Worm (Caenorhabditis elegans) whole organism, late embryonic: Measurements from ENCODE around the gene cox-16.

ENCODE experiments used
- C08G9.2 ChIP-seq: sonication (generic microtip); optimal IDR thresholded peaks from 2 replicates; lab custom pipeline; 2016; ENCODE audit warnings: mild to moderate bottlenecking, missing genetic modification characterization, moderate library complexity, missing compliant biosample characterization
- C38D4.7 ChIP-seq: fragments of 200-800 bp; sonication (Bioruptor generic); optimal IDR thresholded peaks from 2 replicates; lab custom pipeline; 2018; ENCODE audit warnings: mild to moderate bottlenecking, missing genetic modification characterization, moderate library complexity, missing compliant biosample characterization
- K02D7.2 ChIP-seq: sonication (generic microtip); optimal IDR thresholded peaks from 2 replicates; lab custom pipeline; 2017; ENCODE audit warnings: mild to moderate bottlenecking, missing genetic modification characterization, missing compliant biosample characterization
- T23F11.4 ChIP-seq: fragments of 200-800 bp; sonication (Bioruptor generic); optimal IDR thresholded peaks from 2 replicates; lab custom pipeline; 2018; ENCODE audit warnings: mild to moderate bottlenecking, missing genetic modification characterization, missing compliant biosample characterization
- ahr-1 ChIP-seq: sonication (generic microtip); optimal IDR thresholded peaks from 2 replicates; lab custom pipeline; 2016; ENCODE audit warnings: missing genetic modification characterization, missing compliant biosample characterization
- ceh-14 ChIP-seq: sonication (generic microtip); optimal IDR thresholded peaks from 2 replicates; lab custom pipeline; 2016; ENCODE audit warnings: missing genotype, missing genetic modification characterization, missing compliant biosample characterization
- ceh-19 ChIP-seq: fragments of 200-800 bp; sonication (Bioruptor generic); optimal IDR thresholded peaks from 2 replicates; lab custom pipeline; 2018; ENCODE audit warnings: mild to moderate bottlenecking, missing genetic modification characterization, missing compliant biosample characterization
- ceh-2 ChIP-seq: sonication (generic microtip); optimal IDR thresholded peaks from 2 replicates; lab custom pipeline; 2016; ENCODE audit warnings: missing genotype, missing genetic modification characterization, missing compliant biosample characterization
- ceh-22 ChIP-seq: sonication (generic microtip); optimal IDR thresholded peaks from 2 replicates; lab custom pipeline; 2017; ENCODE audit warnings: missing biosample characterization, missing genetic modification characterization
- ceh-24 ChIP-seq: sonication (generic microtip); optimal IDR thresholded peaks from 2 replicates; lab custom pipeline; 2016; ENCODE audit warnings: mild to moderate bottlenecking, missing genetic modification characterization, missing compliant biosample characterization
- ceh-34 ChIP-seq: sonication (generic microtip); optimal IDR thresholded peaks from 2 replicates; lab custom pipeline; 2016; ENCODE audit warnings: mild to moderate bottlenecking, missing genetic modification characterization, missing compliant biosample characterization
- ceh-45 ChIP-seq: fragments of 200-800 bp; sonication (Bioruptor generic); IDR thresholded peaks from 2 replicates; pipeline ENCODE4 v1.3.6; 2022; ENCODE audit warnings: missing genetic modification reagents, missing genetic modification characterization, missing compliant biosample characterization
- ceh-48 ChIP-seq: sonication (generic microtip); optimal IDR thresholded peaks from 2 replicates; lab custom pipeline; 2016; ENCODE audit warnings: missing genetic modification characterization, inconsistent platforms, missing compliant biosample characterization
- ceh-6 ChIP-seq: fragments of 200-800 bp; sonication (Bioruptor generic); optimal IDR thresholded peaks from 2 replicates; lab custom pipeline; 2018; ENCODE audit warnings: mild to moderate bottlenecking, missing genetic modification characterization, missing compliant biosample characterization
- che-1 ChIP-seq: sonication (generic microtip); optimal IDR thresholded peaks from 2 replicates; lab custom pipeline; 2016; ENCODE audit warnings: mild to moderate bottlenecking, missing genetic modification characterization, missing compliant biosample characterization
- dve-1 ChIP-seq: sonication (generic microtip); optimal IDR thresholded peaks from 2 replicates; lab custom pipeline; 2017; ENCODE audit warnings: antibody characterized with exemption, mild to moderate bottlenecking, missing genetic modification characterization, missing compliant biosample characterization
- elt-2 ChIP-seq: sonication (generic microtip); optimal IDR thresholded peaks from 2 replicates; lab custom pipeline; 2016; ENCODE audit warnings: missing genetic modification reagents, missing genetic modification characterization, missing compliant biosample characterization
- elt-4 ChIP-seq: sonication (generic microtip); optimal IDR thresholded peaks from 2 replicates; lab custom pipeline; 2016; ENCODE audit warnings: missing genetic modification characterization, missing compliant biosample characterization
- fkh-10 ChIP-seq: fragments of 150-350 bp; optimal IDR thresholded peaks from 2 replicates; lab custom pipeline; 2014; ENCODE audit warnings: missing biosample characterization, missing genetic modification reagents, missing genetic modification characterization
- gmeb-2 ChIP-seq: sonication (generic microtip); optimal IDR thresholded peaks from 2 replicates; lab custom pipeline; 2016; ENCODE audit warnings: missing genetic modification characterization, inconsistent platforms, missing compliant biosample characterization
- hlh-15 ChIP-seq: sonication (generic microtip); optimal IDR thresholded peaks from 2 replicates; lab custom pipeline; 2016; ENCODE audit warnings: missing genetic modification characterization, missing compliant biosample characterization
- hlh-6 ChIP-seq: sonication (generic microtip); optimal IDR thresholded peaks from 2 replicates; lab custom pipeline; 2016; ENCODE audit warnings: missing genotype, missing genetic modification characterization, missing compliant biosample characterization
- lin-11 ChIP-seq: fragments of 200-800 bp; sonication (Bioruptor generic); optimal IDR thresholded peaks from 2 replicates; lab custom pipeline; 2018; ENCODE audit warnings: mild to moderate bottlenecking, missing genetic modification characterization, missing compliant biosample characterization
- mec-3 ChIP-seq: sonication (generic microtip); optimal IDR thresholded peaks from 2 replicates; lab custom pipeline; 2016; ENCODE audit warnings: borderline replicate concordance, missing genetic modification characterization, missing compliant biosample characterization
- nhr-11 ChIP-seq: fragments of 150-350 bp; optimal IDR thresholded peaks from 2 replicates; lab custom pipeline; 2014; ENCODE audit warnings: missing biosample characterization, missing genetic modification characterization
- nhr-232 ChIP-seq: sonication (generic microtip); optimal IDR thresholded peaks from 2 replicates; lab custom pipeline; 2016; ENCODE audit warnings: missing genetic modification characterization, missing compliant biosample characterization
- npax-4 ChIP-seq: sonication (generic microtip); optimal IDR thresholded peaks from 2 replicates; lab custom pipeline; 2016; ENCODE audit warnings: missing genetic modification characterization, missing compliant biosample characterization
- pag-3 ChIP-seq: sonication (generic microtip); optimal IDR thresholded peaks from 2 replicates; lab custom pipeline; 2016; ENCODE audit warnings: missing compliant biosample characterization, missing genetic modification characterization, borderline replicate concordance
- pha-2 ChIP-seq: sonication (generic microtip); optimal IDR thresholded peaks from 2 replicates; lab custom pipeline; 2017; ENCODE audit warnings: mild to moderate bottlenecking, missing genetic modification characterization, missing compliant biosample characterization
- pha-4 ChIP-seq: fragments of 150-350 bp; optimal IDR thresholded peaks from 2 replicates; lab custom pipeline; 2018; ENCODE audit warnings: missing biosample characterization, missing genetic modification reagents, missing genetic modification characterization
- ref-2 ChIP-seq: sonication (generic microtip); optimal IDR thresholded peaks from 2 replicates; lab custom pipeline; 2016; ENCODE audit warnings: missing genetic modification characterization, missing compliant biosample characterization
- rnt-1 ChIP-seq: sonication (generic microtip); optimal IDR thresholded peaks from 2 replicates; lab custom pipeline; 2016; ENCODE audit warnings: missing genetic modification characterization, missing compliant biosample characterization
- sdc-2 ChIP-seq: sonication (generic microtip); optimal IDR thresholded peaks from 2 replicates; lab custom pipeline; 2016; ENCODE audit warnings: missing genotype, missing genetic modification characterization, missing compliant biosample characterization
- syd-9 ChIP-seq: sonication (generic microtip); optimal IDR thresholded peaks from 2 replicates; lab custom pipeline; 2016; ENCODE audit warnings: mild to moderate bottlenecking, missing genetic modification characterization, moderate library complexity, missing compliant biosample characterization
- tbx-2 ChIP-seq: sonication (generic microtip); optimal IDR thresholded peaks from 2 replicates; lab custom pipeline; 2016; ENCODE audit warnings: missing genetic modification characterization, missing compliant biosample characterization
- tbx-7 ChIP-seq: sonication (generic microtip); optimal IDR thresholded peaks from 2 replicates; lab custom pipeline; 2016; ENCODE audit warnings: missing genotype, missing genetic modification characterization, missing compliant biosample characterization
- unc-55 ChIP-seq: sonication (generic microtip); optimal IDR thresholded peaks from 2 replicates; lab custom pipeline; 2017; ENCODE audit warnings: missing biosample characterization, missing genetic modification reagents, missing genetic modification characterization
- zip-5 ChIP-seq: sonication (generic microtip); optimal IDR thresholded peaks from 2 replicates; lab custom pipeline; 2016; ENCODE audit warnings: missing genetic modification characterization, missing compliant biosample characterization
- ztf-16 ChIP-seq: sonication (generic microtip); optimal IDR thresholded peaks from 2 replicates; lab custom pipeline; 2017; ENCODE audit warnings: missing genetic modification characterization, missing compliant biosample characterization

The cox-16 gene

DNA sequence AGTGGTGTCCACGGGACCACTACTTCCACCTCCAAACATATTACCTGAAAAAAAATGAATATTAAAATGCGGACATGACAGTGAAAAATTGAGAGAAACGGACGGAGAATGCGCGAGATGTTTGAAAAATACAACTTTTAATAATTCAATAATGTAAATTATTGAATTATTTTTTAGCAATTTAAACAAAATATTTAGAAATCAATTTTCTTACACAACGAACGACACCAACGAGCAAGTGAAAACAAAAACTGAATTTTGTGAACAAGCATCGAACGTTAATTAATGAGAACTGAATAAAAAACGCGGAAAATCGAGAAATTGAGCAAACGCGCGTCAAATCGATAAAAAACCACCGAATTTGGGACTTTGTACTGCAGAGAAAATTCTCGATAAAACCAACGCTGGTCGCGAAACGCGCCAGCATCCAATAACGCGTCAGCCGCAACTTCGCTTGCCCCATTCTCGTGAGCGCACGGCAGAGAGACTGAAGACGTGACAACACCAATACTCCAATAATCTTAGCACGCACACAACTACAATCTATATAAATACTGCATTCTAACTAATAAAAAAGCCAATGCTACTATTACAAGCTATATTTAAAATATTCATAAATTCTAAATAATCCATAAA lies 31.1 kb downstream of the cox-16 start, which contains the start of the genes dnj-19 and nhr-47 (continued):
- TF ChIP-seq pag-3 (tag; lab: Kevin White, UChicago) (no peak), mec-3 (tag; lab: Kevin White, UChicago) (no peak), elt-2 (tag; lab: Kevin White, UChicago) (peak; percentile 74), lin-11 (tag; lab: Kevin White, UChicago) (no peak), ztf-16 (no peak), sdc-2 (peak; percentile 18), npax-4 (tag; lab: Kevin White, UChicago) (no peak), ceh-45 (peak; percentile 32; the same call in 1 of the 2 replicates), ceh-34 (tag; lab: Kevin White, UChicago) (peak; percentile 83), unc-55 (GFP tag; lab: Kevin White, UChicago) (peak; percentile 61), hlh-6 (peak; percentile 1), rnt-1 (tag; lab: Kevin White, UChicago) (peak; percentile 30), ceh-24 (no peak), nhr-232 (peak; percentile 29), pha-2 (no peak), T23F11.4 (peak; percentile 61), hlh-15 (tag; lab: Kevin White, UChicago) (no peak), ceh-22 (tag; lab: Kevin White, UChicago) (no peak), C08G9.2 (tag; lab: Kevin White, UChicago) (no peak), ceh-14 (tag; lab: Kevin White, UChicago) (peak; percentile 80), ceh-48 (tag; lab: Kevin White, UChicago) (peak; percentile 88), K02D7.2 (tag; lab: Kevin White, UChicago) (no peak), tbx-7 (tag; lab: Kevin White, UChicago) (no peak), pha-4 (tag; lab: Kevin White, UChicago) (no peak), tbx-2 (tag; lab: Kevin White, UChicago) (peak; percentile 64), ref-2 (tag; lab: Kevin White, UChicago) (peak; percentile 48), nhr-11 (tag; lab: Kevin White, UChicago) (no peak), C38D4.7 (GFP tag; lab: Kevin White, UChicago) (peak; percentile 46), gmeb-2 (tag; lab: Kevin White, UChicago) (peak; percentile 50), ceh-19 (peak; percentile 35)

DNA sequence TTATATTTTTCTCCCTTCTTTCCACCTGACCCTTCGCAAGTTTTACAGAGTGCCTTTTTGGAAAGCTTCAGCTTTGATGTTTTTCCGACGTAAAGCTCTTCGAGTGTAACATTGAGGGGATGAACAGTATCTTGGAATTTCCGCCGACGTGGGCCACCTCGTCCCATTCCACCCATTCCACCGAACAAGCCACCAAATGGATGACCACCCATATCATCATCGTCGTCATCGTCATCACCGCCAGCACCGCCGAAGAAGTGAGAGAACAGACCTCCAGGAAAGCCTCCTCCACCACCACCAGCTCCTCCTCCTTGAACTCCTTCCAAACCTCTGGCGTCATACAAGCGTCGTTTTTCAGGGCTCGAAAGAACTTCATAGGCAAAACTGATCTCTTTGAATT lies 31.7 kb downstream of the cox-16 start:
- TF ChIP-seq npax-4 (tag; lab: Kevin White, UChicago): no peak
- no peak for TF ChIP-seq ceh-2 (tag; lab: Kevin White, UChicago)
- TF ChIP-seq elt-2 (tag; lab: Kevin White, UChicago): no peak
- no peak for TF ChIP-seq fkh-10
- TF ChIP-seq ceh-34 (tag; lab: Kevin White, UChicago): no peak
- TF ChIP-seq zip-5 (tag; lab: Kevin White, UChicago): no peak
- no peak for TF ChIP-seq lin-11 (tag; lab: Kevin White, UChicago)
- no peak for TF ChIP-seq ahr-1 (tag; lab: Kevin White, UChicago)
- TF ChIP-seq elt-4 (tag; lab: Kevin White, UChicago): no peak

DNA sequence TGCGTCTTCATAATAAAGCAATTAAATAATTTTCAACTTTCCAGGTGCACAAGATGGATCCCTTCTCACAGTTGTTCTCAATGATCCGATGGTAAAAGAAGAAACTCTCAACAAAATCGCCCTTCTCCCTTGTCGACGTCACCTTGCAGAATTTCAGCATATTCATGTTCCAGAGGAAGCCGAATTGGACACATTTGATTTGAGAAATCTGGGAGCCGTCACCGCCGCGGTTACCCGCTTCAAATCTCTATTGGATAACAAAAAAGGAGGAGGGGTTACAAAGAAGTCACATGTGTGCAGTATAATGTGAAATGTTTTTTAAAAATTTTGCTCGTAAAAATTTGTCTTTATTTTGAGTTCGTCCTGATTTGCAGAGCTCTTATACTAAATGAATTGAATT lies 33.3 kb downstream of the cox-16 start:
- TF ChIP-seq dve-1 (tag; lab: Kevin White, UChicago) (no peak), elt-4 (tag; lab: Kevin White, UChicago) (no peak), elt-2 (tag; lab: Kevin White, UChicago) (no peak), T23F11.4 (no peak), fkh-10 (no peak), ceh-6 (GFP tag; lab: Kevin White, UChicago) (no peak), nhr-11 (tag; lab: Kevin White, UChicago) (no peak), hlh-15 (tag; lab: Kevin White, UChicago) (no peak), ceh-14 (tag; lab: Kevin White, UChicago) (no peak), che-1 (tag; lab: Kevin White, UChicago) (no peak), ahr-1 (tag; lab: Kevin White, UChicago) (no peak), hlh-6 (no peak), syd-9 (tag; lab: Kevin White, UChicago) (no peak)
- TF ChIP-seq, all 69 proteins: peak for 0
